Fruit fly (Drosophila melanogaster) whole organism, embryonic: Measurements from ENCODE around the gene Ctr1A.

Experiments used
- Asciz ChIP-seq: fragments of 200-800 bp; sonication (Bioruptor generic); optimal IDR thresholded peaks from 2 replicates; lab custom pipeline; 2017; ENCODE audit warnings: missing biosample characterization, mild to moderate bottlenecking, missing genetic modification characterization, missing genetic modification reagents
- Atf-2 ChIP-seq: fragments of 200-800 bp; sonication (Bioruptor generic); optimal IDR thresholded peaks from 2 replicates; lab custom pipeline; 2016; ENCODE audit warnings: missing biosample characterization, missing genetic modification characterization
- BtbVII ChIP-seq: fragments of 200-800 bp; sonication (Bioruptor generic); optimal IDR thresholded peaks from 3 replicates; lab custom pipeline; 2017; ENCODE audit warnings: missing biosample characterization, mild to moderate bottlenecking, missing genetic modification characterization
- CG10431 ChIP-seq: fragments of 200-800 bp; sonication (Bioruptor generic); optimal IDR thresholded peaks from 3 replicates; lab custom pipeline; 2018; ENCODE audit warnings: missing biosample characterization, mild to moderate bottlenecking, missing genetic modification characterization
- CG10979 ChIP-seq: fragments of 200-800 bp; sonication (Bioruptor generic); optimal IDR thresholded peaks from 2 replicates; lab custom pipeline; 2018; ENCODE audit warnings: missing biosample characterization, mild to moderate bottlenecking, missing genetic modification characterization, moderate library complexity
- CG11398 ChIP-seq: fragments of 200-800 bp; sonication (Bioruptor generic); optimal IDR thresholded peaks from 2 replicates; lab custom pipeline; 2016; ENCODE audit warnings: missing biosample characterization, missing genetic modification characterization
- CG11504 ChIP-seq: fragments of 200-800 bp; sonication (Bioruptor generic); optimal IDR thresholded peaks from 3 replicates; lab custom pipeline; 2019; ENCODE audit warnings: missing biosample characterization, mild to moderate bottlenecking, missing genetic modification characterization, moderate library complexity
- CG1233 ChIP-seq: fragments of 200-800 bp; sonication (Bioruptor generic); optimal IDR thresholded peaks from 4 replicates; lab custom pipeline; 2018; ENCODE audit warnings: missing biosample characterization, mild to moderate bottlenecking, missing genetic modification characterization
- CG17186 ChIP-seq: fragments of 200-800 bp; sonication (Bioruptor generic); optimal IDR thresholded peaks from 3 replicates; lab custom pipeline; 2017; ENCODE audit warnings: missing biosample characterization, missing genetic modification reagents, missing genetic modification characterization
- CG17361 ChIP-seq: fragments of 200-800 bp; sonication (Bioruptor generic); IDR thresholded peaks from 3 replicates; pipeline ENCODE4 v1.3.6; 2022; ENCODE audit warnings: missing biosample characterization, missing genetic modification characterization
- CG2129 ChIP-seq: fragments of 200-800 bp; sonication (Bioruptor generic); IDR thresholded peaks from 2 replicates; pipeline ENCODE4 v1.3.6; 2022; ENCODE audit warnings: missing biosample characterization, missing genetic modification characterization; ENCODE audit not compliant: partially characterized antibody
- CG2199 ChIP-seq: fragments of 200-800 bp; sonication (Bioruptor generic); IDR thresholded peaks from 3 replicates; pipeline ENCODE4 v1.3.6; 2022; ENCODE audit warnings: missing biosample characterization, missing genetic modification characterization
- CG31224 ChIP-seq: fragments of 200-800 bp; sonication (Bioruptor generic); IDR thresholded peaks from 2 replicates; pipeline ENCODE4 v1.3.6; 2022; ENCODE audit warnings: missing biosample characterization, missing genetic modification characterization
- CG3838 ChIP-seq: fragments of 200-800 bp; sonication (Bioruptor generic); optimal IDR thresholded peaks from 3 replicates; lab custom pipeline; 2016; ENCODE audit warnings: missing biosample characterization, missing genetic modification characterization
- CG3847 ChIP-seq: fragments of 200-800 bp; sonication (Bioruptor generic); IDR thresholded peaks from 2 replicates; pipeline ENCODE4 v1.3.6; 2022; ENCODE audit warnings: missing biosample characterization, missing genetic modification characterization
- CG4424 ChIP-seq: fragments of 200-800 bp; sonication (Bioruptor generic); optimal IDR thresholded peaks from 3 replicates; lab custom pipeline; 2016; ENCODE audit warnings: missing biosample characterization, missing genetic modification characterization
- CG7372 ChIP-seq: fragments of 200-800 bp; sonication (Bioruptor generic); IDR thresholded peaks from 2 replicates; pipeline ENCODE4 v1.3.6; 2022; ENCODE audit warnings: missing biosample characterization, missing genetic modification characterization
- CG9437 ChIP-seq: fragments of 200-800 bp; sonication (Bioruptor generic); optimal IDR thresholded peaks from 2 replicates; lab custom pipeline; 2018; ENCODE audit warnings: missing biosample characterization, mild to moderate bottlenecking, missing genetic modification characterization
- D19B ChIP-seq: fragments of 200-800 bp; sonication (Bioruptor generic); optimal IDR thresholded peaks from 2 replicates; lab custom pipeline; 2017; ENCODE audit warnings: missing biosample characterization, mild to moderate bottlenecking, missing genetic modification characterization
- H2.0 ChIP-seq: fragments of 200-800 bp; sonication (Bioruptor generic); IDR thresholded peaks from 2 replicates; pipeline ENCODE4 v1.3.6; 2022; ENCODE audit warnings: missing biosample characterization, missing genetic modification characterization
- HLH3B ChIP-seq: fragments of 200-800 bp; sonication (Bioruptor generic); IDR thresholded peaks from 2 replicates; pipeline ENCODE4 v1.3.6; 2022; ENCODE audit warnings: missing biosample characterization, missing genetic modification characterization
- Hr51 ChIP-seq, 2 experiments: fragments of 200-800 bp; sonication (Bioruptor generic); optimal IDR thresholded peaks; 2 replicates in 1 of 2; 3 replicates in 1 of 2; lab custom pipeline; 2016 to 2018; ENCODE audit warnings: missing biosample characterization in 2 of 2, missing genetic modification characterization in 2 of 2, mild to moderate bottlenecking in 1 of 2, moderate library complexity in 1 of 2
- Med ChIP-seq: fragments of 200-800 bp; sonication (Bioruptor generic); peaks from one replicate; lab custom pipeline; 2016; ENCODE audit warnings: missing biosample characterization, missing genetic modification characterization, mild to moderate bottlenecking, inconsistent platforms, moderate library complexity
- Nf-YB ChIP-seq: fragments of 200-800 bp; sonication (Bioruptor generic); optimal IDR thresholded peaks from 3 replicates; lab custom pipeline; 2019; ENCODE audit warnings: missing biosample characterization, mild to moderate bottlenecking, missing genetic modification characterization, moderate library complexity
- NfI ChIP-seq: fragments of 200-800 bp; sonication (Bioruptor generic); optimal IDR thresholded peaks from 3 replicates; lab custom pipeline; 2018; ENCODE audit warnings: missing biosample characterization, mild to moderate bottlenecking, missing genetic modification characterization, moderate library complexity
- Scr ChIP-seq: fragments of 200-800 bp; sonication (Bioruptor generic); IDR thresholded peaks from 2 replicates; pipeline ENCODE4 v1.3.6; 2022; ENCODE audit warnings: missing biosample characterization, missing genetic modification characterization; ENCODE audit not compliant: partially characterized antibody
- Sin3A ChIP-seq: fragments of >200 bp; optimal IDR thresholded peaks from 2 replicates; lab custom pipeline; 2018
- ac ChIP-seq: fragments of 200-800 bp; sonication (Bioruptor generic); optimal IDR thresholded peaks from 3 replicates; lab custom pipeline; 2017; ENCODE audit warnings: missing biosample characterization, mild to moderate bottlenecking, missing genetic modification characterization
- bcd ChIP-seq: fragments of 200-800 bp; sonication (Bioruptor generic); optimal IDR thresholded peaks from 2 replicates; lab custom pipeline; 2017; ENCODE audit warnings: missing biosample characterization, mild to moderate bottlenecking, missing genetic modification characterization
- bowl ChIP-seq: fragments of 200-800 bp; sonication (Bioruptor generic); IDR thresholded peaks from 2 replicates; pipeline ENCODE4 v1.3.6; 2022; ENCODE audit warnings: missing biosample characterization, missing genetic modification characterization
- ci ChIP-seq: fragments of 200-800 bp; sonication (Bioruptor generic); IDR thresholded peaks from 3 replicates; pipeline ENCODE4 v1.3.6; 2022; ENCODE audit warnings: missing biosample characterization, missing genetic modification characterization
- dati ChIP-seq: fragments of 200-800 bp; sonication (Bioruptor generic); IDR thresholded peaks from 2 replicates; pipeline ENCODE4 v1.3.6; 2022; ENCODE audit warnings: missing biosample characterization, missing genetic modification characterization
- dm ChIP-seq: fragments of 200-800 bp; sonication (Bioruptor generic); optimal IDR thresholded peaks from 3 replicates; lab custom pipeline; 2016; ENCODE audit warnings: missing biosample characterization, missing genetic modification characterization
- dmrt99B ChIP-seq: fragments of 200-800 bp; sonication (Bioruptor generic); optimal IDR thresholded peaks from 2 replicates; lab custom pipeline; 2018; ENCODE audit warnings: missing biosample characterization, mild to moderate bottlenecking, missing genetic modification characterization, moderate library complexity
- en ChIP-seq: fragments of 200-800 bp; sonication (Bioruptor generic); optimal IDR thresholded peaks from 2 replicates; lab custom pipeline; 2016; ENCODE audit warnings: missing biosample characterization, missing genetic modification characterization
- gsb-n ChIP-seq: fragments of 200-800 bp; sonication (Bioruptor generic); optimal IDR thresholded peaks from 3 replicates; lab custom pipeline; 2018; ENCODE audit warnings: missing biosample characterization, mild to moderate bottlenecking, missing genetic modification characterization
- hth ChIP-seq: fragments of >200 bp; optimal IDR thresholded peaks from 2 replicates; lab custom pipeline; 2017; ENCODE audit warnings: inconsistent platforms
- kay ChIP-seq: fragments of 200-800 bp; sonication (Bioruptor generic); optimal IDR thresholded peaks from 2 replicates; lab custom pipeline; 2016; ENCODE audit warnings: missing biosample characterization, missing genetic modification characterization
- ken ChIP-seq: fragments of 200-800 bp; sonication (Bioruptor generic); IDR thresholded peaks from 3 replicates; pipeline ENCODE4 v1.3.6; 2022; ENCODE audit warnings: missing biosample characterization, missing genetic modification characterization
- knrl ChIP-seq: fragments of 200-800 bp; sonication (Bioruptor generic); IDR thresholded peaks from 3 replicates; pipeline ENCODE4 v1.3.6; 2022; ENCODE audit warnings: missing biosample characterization, missing genetic modification characterization; ENCODE audit not compliant: partially characterized antibody
- lab ChIP-seq: fragments of 200-800 bp; sonication (Bioruptor generic); optimal IDR thresholded peaks from 3 replicates; lab custom pipeline; 2017; ENCODE audit warnings: missing biosample characterization, missing genetic modification characterization, mild to moderate bottlenecking, moderate library complexity, missing genetic modification reagents
- luna ChIP-seq: fragments of 200-800 bp; sonication (Bioruptor generic); optimal IDR thresholded peaks from 2 replicates; lab custom pipeline; 2016; ENCODE audit warnings: missing biosample characterization, missing genetic modification characterization
- odd ChIP-seq: fragments of 200-800 bp; sonication (Bioruptor generic); optimal IDR thresholded peaks from 2 replicates; lab custom pipeline; 2017; ENCODE audit warnings: missing biosample characterization, mild to moderate bottlenecking, missing genetic modification characterization
- onecut ChIP-seq: fragments of 200-800 bp; sonication (Bioruptor generic); IDR thresholded peaks from 2 replicates; pipeline ENCODE4 v1.3.6; 2022; ENCODE audit warnings: missing biosample characterization, missing genetic modification characterization
- otp ChIP-seq: fragments of 200-800 bp; sonication (Bioruptor generic); IDR thresholded peaks from 3 replicates; pipeline ENCODE4, ENCODE4 v1.3.6; 2022; ENCODE audit warnings: missing biosample characterization, missing genetic modification characterization
- prd ChIP-seq, 3 experiments: fragments of >200 bp in 2 of 3; fragments of 200-800 bp in 1 of 3; sonication (Bioruptor generic) in 1 of 3; optimal IDR thresholded peaks in 2 of 3; IDR thresholded peaks in 1 of 3; 2 replicates in 2 of 3; 3 replicates in 1 of 3; pipeline versions ENCODE4 v1.3.6 to Lab custom; 2017 to 2022; ENCODE audit warnings: missing biosample characterization in 1 of 3, missing genetic modification characterization in 1 of 3
- shn ChIP-seq: fragments of 200-800 bp; sonication (Bioruptor generic); optimal IDR thresholded peaks from 3 replicates; lab custom pipeline; 2016; ENCODE audit warnings: missing biosample characterization, missing genetic modification characterization
- sr ChIP-seq: fragments of 200-800 bp; sonication (Bioruptor generic); IDR thresholded peaks from 3 replicates; pipeline ENCODE4 v1.3.6; 2022; ENCODE audit warnings: missing biosample characterization, missing genetic modification characterization
- ssp ChIP-seq: fragments of 200-800 bp; sonication (Bioruptor generic); IDR thresholded peaks from 2 replicates; pipeline ENCODE4 v1.3.6; 2022; ENCODE audit warnings: missing biosample characterization, missing genetic modification characterization
- tap ChIP-seq: fragments of 200-800 bp; optimal IDR thresholded peaks from 3 replicates; lab custom pipeline; 2019; ENCODE audit warnings: missing biosample characterization, mild to moderate bottlenecking, missing genetic modification characterization, moderate library complexity
- zen2 ChIP-seq: fragments of 200-800 bp; sonication (Bioruptor generic); IDR thresholded peaks from 3 replicates; pipeline ENCODE4 v1.3.6; 2022; ENCODE audit warnings: missing biosample characterization, missing genetic modification characterization; ENCODE audit not compliant: partially characterized antibody

Ctr1A gene

DNA sequence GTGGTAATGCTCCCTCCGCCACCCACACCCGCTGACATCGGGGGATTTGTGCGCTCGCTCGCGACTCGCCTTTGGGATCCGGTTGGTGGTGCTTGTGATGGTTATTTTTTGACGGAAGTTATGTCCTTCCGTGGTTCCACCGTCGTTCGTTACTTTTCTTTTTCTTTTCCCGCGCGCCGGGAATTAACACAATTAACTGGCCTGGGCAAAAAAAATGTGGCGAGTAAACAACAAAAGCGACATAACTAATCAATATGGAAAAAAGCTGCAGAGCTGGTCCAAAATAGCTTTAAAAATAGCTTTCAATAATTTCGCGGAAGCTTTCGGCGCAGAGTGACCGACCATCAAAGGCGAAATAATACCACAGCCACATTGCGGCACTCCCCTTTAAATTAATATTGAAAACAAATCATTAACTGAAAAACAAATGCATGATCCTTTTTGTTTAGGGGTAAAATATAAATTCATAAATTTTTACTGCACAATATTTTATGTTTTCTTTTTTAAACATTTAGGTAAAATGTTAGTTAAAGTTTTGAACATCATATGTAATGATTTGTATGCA, 36.9 kb downstream of the Ctr1A start, which contains the start of gene CG14440 (continued):
- no peak for TF ChIP-seq CG9437 (GFP tag; lab: Kevin White, UChicago)
- TF ChIP-seq Asciz (GFP tag; lab: Kevin White, UChicago) = no peak
- no peak for TF ChIP-seq luna (GFP tag; lab: Kevin White, UChicago)
- no peak for TF ChIP-seq BtbVII
- no peak for TF ChIP-seq Nf-YB (GFP tag; lab: Kevin White, UChicago)
- TF ChIP-seq ci (GFP tag; lab: Robert Waterston, UW) = no peak
- TF ChIP-seq Scr (GFP tag; lab: Robert Waterston, UW) = no peak
- no peak for TF ChIP-seq bowl (GFP tag; lab: Robert Waterston, UW)
- no peak for TF ChIP-seq Atf-2
- TF ChIP-seq ken (GFP tag; lab: Robert Waterston, UW) = no peak
- TF ChIP-seq CG11504 (tag; lab: Kevin White, UChicago) = peak; percentile 1
- TF ChIP-seq lab = no peak
- no peak for TF ChIP-seq CG1233
- no peak for TF ChIP-seq Hr51 (GFP tag; optimal IDR thresholded peaks at IDR 0.05; lab: Kevin White, UChicago)
- no peak for TF ChIP-seq Sin3A (lab: Kevin White, UChicago)
- no peak for TF ChIP-seq odd (GFP tag; lab: Kevin White, UChicago)
- no peak for TF ChIP-seq ac (GFP tag; lab: Kevin White, UChicago)
- TF ChIP-seq onecut (GFP tag; lab: Robert Waterston, UW) = peak; percentile 90
- no peak for TF ChIP-seq ssp (GFP tag; lab: Robert Waterston, UW)
- TF ChIP-seq CG4424 (GFP tag; lab: Kevin White, UChicago) = no peak
- TF ChIP-seq otp (GFP tag; lab: Robert Waterston, UW) = 0 out of 3 replicates have a peak, but pooled peaks have one; percentile 43
- peak; percentile 77 for TF ChIP-seq Med (GFP tag; lab: Kevin White, UChicago)
- no peak for TF ChIP-seq D19B (GFP tag; lab: Kevin White, UChicago)
- TF ChIP-seq gsb-n (tag; lab: Kevin White, UChicago) = no peak
- no peak for TF ChIP-seq CG17186 (GFP tag; lab: Kevin White, UChicago)
- TF ChIP-seq CG2129 (GFP tag; lab: Robert Waterston, UW) = no peak
- no peak for TF ChIP-seq CG3847
- no peak for TF ChIP-seq CG31224 (GFP tag; lab: Robert Waterston, UW)
- no peak for TF ChIP-seq NfI (GFP tag; lab: Kevin White, UChicago)
- no peak for TF ChIP-seq knrl (GFP tag; lab: Robert Waterston, UW)
- TF ChIP-seq en = no peak
- no peak for TF ChIP-seq CG17361 (GFP tag; lab: Robert Waterston, UW)
- no peak for TF ChIP-seq CG7372 (GFP tag; lab: Robert Waterston, UW)
- no peak for TF ChIP-seq CG3838 (GFP tag; lab: Kevin White, UChicago)
- no peak for TF ChIP-seq dati (GFP tag; lab: Robert Waterston, UW)
- TF ChIP-seq sr = no peak
- TF ChIP-seq prd (optimal IDR thresholded peaks at IDR 0.05; lab: Kevin White, UChicago) = no peak
- no peak for TF ChIP-seq prd (GFP tag; IDR thresholded peaks at IDR 0.05; lab: Robert Waterston, UW)
- TF ChIP-seq kay (GFP tag; lab: Kevin White, UChicago) = no peak
- no peak for TF ChIP-seq H2.0 (GFP tag; lab: Robert Waterston, UW)
- no peak for TF ChIP-seq CG11398 (GFP tag; lab: Kevin White, UChicago)
- no peak for TF ChIP-seq CG10431 (GFP tag; lab: Kevin White, UChicago)
- TF ChIP-seq dmrt99B (tag; lab: Kevin White, UChicago) = no peak
- TF ChIP-seq bcd (GFP tag; lab: Kevin White, UChicago) = no peak
- no peak for TF ChIP-seq tap (tag; lab: Kevin White, UChicago)
- no peak for TF ChIP-seq CG10979
- TF ChIP-seq shn (GFP tag; lab: Kevin White, UChicago) = no peak
- TF ChIP-seq hth = no peak
- TF ChIP-seq HLH3B (GFP tag; lab: Robert Waterston, UW) = no peak
- TF ChIP-seq CG2199 (GFP tag; lab: Robert Waterston, UW) = no peak
- TF ChIP-seq dm (GFP tag; lab: Kevin White, UChicago) = no peak
- TF ChIP-seq zen2 = no peak
